Fruit fly (Drosophila melanogaster) whole organism, embryonic: Measurements from ENCODE around the gene mRpL4.

Experiments used
- CG10267 ChIP-seq: fragments of 200-800 bp; sonication (Bioruptor generic); optimal IDR thresholded peaks from 2 replicates; lab custom pipeline; 2018; ENCODE audit warnings: missing biosample characterization, mild to moderate bottlenecking, missing genetic modification characterization, moderate library complexity
- CG12071 ChIP-seq: fragments of 200-800 bp; sonication (Bioruptor generic); optimal IDR thresholded peaks from 3 replicates; lab custom pipeline; 2018; ENCODE audit warnings: missing biosample characterization, mild to moderate bottlenecking, missing genetic modification characterization
- CG12104 ChIP-seq: fragments of 200-800 bp; sonication (Bioruptor generic); optimal IDR thresholded peaks from 3 replicates; lab custom pipeline; 2016; ENCODE audit warnings: missing biosample characterization, missing genetic modification characterization
- CG13287 ChIP-seq: fragments of 200-800 bp; sonication (Bioruptor generic); IDR thresholded peaks from 2 replicates; pipeline ENCODE4 v1.3.6; 2022; ENCODE audit warnings: missing biosample characterization, missing genetic modification characterization; ENCODE audit not compliant: partially characterized antibody
- CG13624 ChIP-seq: fragments of 200-800 bp; sonication (Bioruptor generic); optimal IDR thresholded peaks from 2 replicates; lab custom pipeline; 2016; ENCODE audit warnings: missing biosample characterization, missing genetic modification characterization
- CG18599 ChIP-seq: fragments of 200-800 bp; sonication (Bioruptor generic); optimal IDR thresholded peaks from 3 replicates; lab custom pipeline; 2017; ENCODE audit warnings: missing biosample characterization, missing genetic modification characterization, mild to moderate bottlenecking, moderate library complexity, missing genetic modification reagents
- CG4328 ChIP-seq: fragments of 200-800 bp; sonication (Bioruptor generic); optimal IDR thresholded peaks from 3 replicates; lab custom pipeline; 2017; ENCODE audit warnings: missing biosample characterization, missing genetic modification reagents, missing genetic modification characterization
- CG5180 ChIP-seq: fragments of 200-800 bp; sonication (Bioruptor generic); optimal IDR thresholded peaks from 3 replicates; lab custom pipeline; 2017; ENCODE audit warnings: missing biosample characterization, missing genetic modification characterization, mild to moderate bottlenecking, moderate library complexity, missing genetic modification reagents
- CG6689 ChIP-seq: fragments of 200-800 bp; sonication (Bioruptor generic); IDR thresholded peaks from 2 replicates; pipeline ENCODE4 v1.3.6; 2022; ENCODE audit warnings: missing biosample characterization, missing genetic modification characterization
- CG6765 ChIP-seq: fragments of 200-800 bp; sonication (Bioruptor generic); optimal IDR thresholded peaks from 3 replicates; lab custom pipeline; 2017; ENCODE audit warnings: missing biosample characterization, mild to moderate bottlenecking, missing genetic modification characterization
- CG6791 ChIP-seq: fragments of 200-800 bp; sonication (Bioruptor generic); IDR thresholded peaks from 3 replicates; pipeline ENCODE4 v1.3.6; 2022; ENCODE audit warnings: missing biosample characterization, missing genetic modification characterization; ENCODE audit not compliant: partially characterized antibody
- CG7839 ChIP-seq: fragments of 200-800 bp; sonication (Bioruptor generic); optimal IDR thresholded peaks from 3 replicates; lab custom pipeline; 2018; ENCODE audit warnings: missing biosample characterization, mild to moderate bottlenecking, missing genetic modification characterization, moderate library complexity
- CG9437 ChIP-seq: fragments of 200-800 bp; sonication (Bioruptor generic); optimal IDR thresholded peaks from 2 replicates; lab custom pipeline; 2018; ENCODE audit warnings: missing biosample characterization, mild to moderate bottlenecking, missing genetic modification characterization
- CG9932 ChIP-seq: fragments of 200-800 bp; sonication (Bioruptor generic); IDR thresholded peaks from 2 replicates; pipeline ENCODE4 v1.3.6; 2022; ENCODE audit warnings: missing biosample characterization, missing genetic modification characterization
- CoRest ChIP-seq: fragments of 200-800 bp; sonication (Bioruptor generic); optimal IDR thresholded peaks from 3 replicates; lab custom pipeline; 2018; ENCODE audit warnings: missing biosample characterization, mild to moderate bottlenecking, missing genetic modification characterization, moderate library complexity
- D19A ChIP-seq: fragments of 200-800 bp; optimal IDR thresholded peaks from 3 replicates; lab custom pipeline; 2019; ENCODE audit warnings: missing biosample characterization, mild to moderate bottlenecking, missing genetic modification characterization, moderate library complexity
- Dip2 ChIP-seq: fragments of 200-800 bp; sonication (Bioruptor generic); IDR thresholded peaks from 2 replicates; pipeline ENCODE4 v1.3.6; 2022; ENCODE audit warnings: missing biosample characterization, missing genetic modification characterization
- Hr51 ChIP-seq, 2 experiments: fragments of 200-800 bp; sonication (Bioruptor generic); optimal IDR thresholded peaks; 2 replicates in 1 of 2; 3 replicates in 1 of 2; lab custom pipeline; 2016 to 2018; ENCODE audit warnings: missing biosample characterization in 2 of 2, missing genetic modification characterization in 2 of 2, mild to moderate bottlenecking in 1 of 2, moderate library complexity in 1 of 2
- Kr ChIP-seq: fragments of 200-800 bp; sonication (Bioruptor generic); optimal IDR thresholded peaks from 2 replicates; lab custom pipeline; 2017; ENCODE audit warnings: missing biosample characterization, mild to moderate bottlenecking, missing genetic modification characterization
- Lpt ChIP-seq: fragments of >200 bp; optimal IDR thresholded peaks from 2 replicates; lab custom pipeline; 2018; ENCODE audit warnings: missing biosample characterization, missing genetic modification characterization
- Opbp ChIP-seq: fragments of 200-800 bp; sonication (Bioruptor generic); IDR thresholded peaks from 3 replicates; pipeline ENCODE4 v1.3.6; 2022; ENCODE audit warnings: missing biosample characterization, missing genetic modification characterization; ENCODE audit not compliant: partially characterized antibody
- Six4 ChIP-seq: fragments of 200-800 bp; sonication (Bioruptor generic); optimal IDR thresholded peaks from 2 replicates; lab custom pipeline; 2016; ENCODE audit warnings: missing biosample characterization, missing genetic modification characterization
- Tbp ChIP-seq: fragments of >200 bp; optimal IDR thresholded peaks from 2 replicates; lab custom pipeline; 2018; ENCODE audit warnings: missing biosample characterization, missing genetic modification characterization
- amos ChIP-seq: fragments of 200-800 bp; sonication (Bioruptor generic); IDR thresholded peaks from 2 replicates; pipeline ENCODE4 v1.3.6; 2022; ENCODE audit warnings: missing biosample characterization, missing genetic modification characterization; ENCODE audit not compliant: partially characterized antibody
- bcd ChIP-seq: fragments of 200-800 bp; sonication (Bioruptor generic); optimal IDR thresholded peaks from 2 replicates; lab custom pipeline; 2017; ENCODE audit warnings: missing biosample characterization, mild to moderate bottlenecking, missing genetic modification characterization
- chinmo ChIP-seq: fragments of 200-800 bp; sonication (Bioruptor generic); IDR thresholded peaks from 4 replicates; pipeline ENCODE4 v1.3.6; 2022; ENCODE audit warnings: missing biosample characterization, missing genetic modification characterization; ENCODE audit not compliant: partially characterized antibody
- fd3F ChIP-seq: fragments of 200-800 bp; sonication (Bioruptor generic); optimal IDR thresholded peaks from 2 replicates; lab custom pipeline; 2018; ENCODE audit warnings: missing biosample characterization, mild to moderate bottlenecking, missing genetic modification characterization, moderate library complexity
- fd64A ChIP-seq: fragments of 200-800 bp; sonication (Bioruptor generic); optimal IDR thresholded peaks from 3 replicates; lab custom pipeline; 2018; ENCODE audit warnings: missing biosample characterization, mild to moderate bottlenecking, missing genetic modification characterization
- inv ChIP-seq: fragments of 200-800 bp; sonication (Bioruptor generic); IDR thresholded peaks from 2 replicates; pipeline ENCODE4 v1.3.6; 2022; ENCODE audit warnings: missing biosample characterization, missing genetic modification characterization; ENCODE audit not compliant: partially characterized antibody
- kay ChIP-seq: fragments of 200-800 bp; sonication (Bioruptor generic); optimal IDR thresholded peaks from 2 replicates; lab custom pipeline; 2016; ENCODE audit warnings: missing biosample characterization, missing genetic modification characterization
- klu ChIP-seq: fragments of 200-800 bp; sonication (Bioruptor generic); IDR thresholded peaks from 2 replicates; pipeline ENCODE4 v1.3.6; 2022; ENCODE audit warnings: missing biosample characterization, missing genetic modification characterization
- pros ChIP-seq: fragments of 200-800 bp; sonication (Bioruptor generic); optimal IDR thresholded peaks from 3 replicates; lab custom pipeline; 2019; ENCODE audit warnings: missing biosample characterization, mild to moderate bottlenecking, missing genetic modification characterization, moderate library complexity
- psq ChIP-seq: fragments of 200-800 bp; sonication (Bioruptor generic); optimal IDR thresholded peaks from 2 replicates; lab custom pipeline; 2017; ENCODE audit warnings: missing biosample characterization, missing genetic modification characterization
- sens ChIP-seq: fragments of 200-800 bp; sonication (Bioruptor generic); peaks from one replicate; lab custom pipeline; 2016; ENCODE audit warnings: missing biosample characterization, missing genetic modification characterization
- sisA ChIP-seq: fragments of 200-800 bp; sonication (Bioruptor generic); IDR thresholded peaks from 2 replicates; pipeline ENCODE4 v1.3.6; 2022; ENCODE audit warnings: missing biosample characterization, missing genetic modification characterization
- tap ChIP-seq: fragments of 200-800 bp; optimal IDR thresholded peaks from 3 replicates; lab custom pipeline; 2019; ENCODE audit warnings: missing biosample characterization, mild to moderate bottlenecking, missing genetic modification characterization, moderate library complexity
- trh ChIP-seq: fragments of 200-800 bp; sonication (Bioruptor generic); optimal IDR thresholded peaks from 2 replicates; lab custom pipeline; 2016; ENCODE audit warnings: missing biosample characterization, missing genetic modification characterization
- unc-4 ChIP-seq: fragments of 200-800 bp; sonication (Bioruptor generic); IDR thresholded peaks from 2 replicates; pipeline ENCODE4 v1.3.6; 2022; ENCODE audit warnings: missing biosample characterization, missing genetic modification characterization; ENCODE audit not compliant: partially characterized antibody
- usp ChIP-seq: fragments of >200 bp; optimal IDR thresholded peaks from 2 replicates; lab custom pipeline; 2017; ENCODE audit warnings: missing biosample characterization, missing genetic modification characterization
- vvl ChIP-seq: fragments of 200-800 bp; sonication (Bioruptor generic); IDR thresholded peaks from 2 replicates; pipeline ENCODE4 v1.3.6; 2022; ENCODE audit warnings: missing biosample characterization, missing genetic modification characterization
- zen ChIP-seq: fragments of 200-800 bp; sonication (Bioruptor generic); optimal IDR thresholded peaks from 3 replicates; lab custom pipeline; 2018; ENCODE audit warnings: missing biosample characterization, mild to moderate bottlenecking, missing genetic modification characterization, moderate library complexity

Gene mRpL4

dm6 chr2L:16352585-16353580, 24.0 kb upstream of the mRpL4 start, which contains the start of the genes Hyls1, chif and CG4455 (continued):
- TF ChIP-seq CG6791 (GFP tag; lab: Robert Waterston, UW) (peak; percentile 82), vvl (GFP tag; lab: Robert Waterston, UW) (no peak), Lpt (GFP tag; lab: Kevin White, UChicago) (no peak), CG4328 (GFP tag; lab: Kevin White, UChicago) (peak; percentile 0), D19A (tag; lab: Kevin White, UChicago) (peak; percentile 42), Hr51 (GFP tag; optimal IDR thresholded peaks at IDR 0.05; lab: Kevin White, UChicago) (peak in 1 of 2 experiments; percentile 17), pros (GFP tag; lab: Kevin White, UChicago) (peak; percentile 20), Tbp (no peak), CG6765 (GFP tag; lab: Kevin White, UChicago) (no peak), CG12104 (peak; percentile 38), zen (no peak), CG6689 (GFP tag; lab: Robert Waterston, UW) (no peak), tap (tag; lab: Kevin White, UChicago) (peak; percentile 11), klu (GFP tag; lab: Robert Waterston, UW) (no peak), Opbp (peak; percentile 85), CG5180 (GFP tag; lab: Kevin White, UChicago) (peak; percentile 25), amos (GFP tag; lab: Robert Waterston, UW) (peak; percentile 86), fd64A (GFP tag; lab: Kevin White, UChicago) (no peak), CG10267 (peak; percentile 67), psq (GFP tag; lab: Kevin White, UChicago) (peak; percentile 39), CG9932 (GFP tag; lab: Robert Waterston, UW) (peak; percentile 68), trh (GFP tag; lab: Kevin White, UChicago) (no peak), CG12071 (GFP tag; lab: Kevin White, UChicago) (no peak), sens (peak; percentile 74), chinmo (0 out of 4 replicates have a peak, but pooled peaks have one; percentile 12), CG18599 (GFP tag; lab: Kevin White, UChicago) (peak; percentile 34), kay (GFP tag; lab: Kevin White, UChicago) (no peak), usp (no peak), fd3F (GFP tag; lab: Kevin White, UChicago) (no peak), inv (peak; percentile 89), unc-4 (peak; percentile 89), bcd (GFP tag; lab: Kevin White, UChicago) (peak; percentile 58), sisA (GFP tag; lab: Robert Waterston, UW) (no peak), Six4 (peak; percentile 7), CG13624 (peak; percentile 33), CoRest (tag; lab: Kevin White, UChicago) (peak; percentile 78), CG7839 (tag; lab: Kevin White, UChicago) (peak; percentile 39), Kr (GFP tag; lab: Kevin White, UChicago) (peak; percentile 30), CG9437 (GFP tag; lab: Kevin White, UChicago) (peak; percentile 14), CG13287 (GFP tag; lab: Robert Waterston, UW) (peak; percentile 88), Dip2 (GFP tag; lab: Robert Waterston, UW) (no peak)
